Worm (Caenorhabditis elegans) whole organism, L4 larva: ENCODE measurements around the gene sra-4.

Experiments
- R02D3.7 ChIP-seq: fragments of 150-350 bp; sonication (generic microtip); optimal IDR thresholded peaks from 3 replicates; lab custom pipeline; 2014; ENCODE audit warnings: missing biosample characterization, missing genetic modification characterization
- ZK546.5 ChIP-seq, 2 experiments: sonication (generic microtip); optimal IDR thresholded peaks; 2 replicates each; lab custom pipeline; 2017; ENCODE audit warnings: missing biosample characterization in 2 of 2, missing genetic modification characterization in 2 of 2
- aly-2 ChIP-seq: sonication (generic microtip); optimal IDR thresholded peaks from 2 replicates; lab custom pipeline; 2018; ENCODE audit warnings: missing biosample characterization, missing genetic modification characterization
- ama-1 ChIP-seq: fragments of 150-350 bp; optimal IDR thresholded peaks from 2 replicates; lab custom pipeline; 2014; ENCODE audit warnings: inconsistent platforms, mixed read lengths
- ceh-62 ChIP-seq: sonication (generic microtip); optimal IDR thresholded peaks from 2 replicates; lab custom pipeline; 2017; ENCODE audit warnings: missing biosample characterization, missing genetic modification characterization
- cey-2 ChIP-seq: sonication (generic microtip); optimal IDR thresholded peaks from 3 replicates; lab custom pipeline; 2017; ENCODE audit warnings: missing genetic modification characterization, mild to moderate bottlenecking, missing compliant biosample characterization, antibody characterized with exemption, borderline replicate concordance; ENCODE audit not compliant: insufficient read depth
- mdl-1 ChIP-seq, 2 experiments: fragments of 150-350 bp in 1 of 2; sonication (generic microtip) in 1 of 2; optimal IDR thresholded peaks; 2 replicates each; lab custom pipeline; 2014 to 2017; ENCODE audit warnings: missing biosample characterization in 2 of 2, missing genetic modification characterization in 2 of 2
- mes-2 ChIP-seq: sonication (generic microtip); optimal IDR thresholded peaks from 2 replicates; lab custom pipeline; 2016; ENCODE audit warnings: missing genotype, mild to moderate bottlenecking, missing genetic modification characterization, missing compliant biosample characterization; ENCODE audit not compliant: poor library complexity, severe bottlenecking

ce11 chrII:9553179-9553578, 10.5 kb upstream of the sra-4 start, which contains the start of gene F35H8.1:
- TF ChIP-seq R02D3.7 (tag; lab: Kevin White, UChicago) = no peak
- TF ChIP-seq cey-2 = no peak
- TF ChIP-seq ceh-62 = no peak
- no peak for TF ChIP-seq ama-1 (lab: Kevin White, UChicago)
- no peak for TF ChIP-seq ZK546.5 (tag; optimal IDR thresholded peaks at IDR 0.05; lab: Kevin White, UChicago)
- no peak for TF ChIP-seq mes-2 (tag; lab: Kevin White, UChicago)
- TF ChIP-seq mdl-1 (tag; optimal IDR thresholded peaks at IDR 0.05; lab: Kevin White, UChicago) = no peak
- TF ChIP-seq aly-2 (tag; lab: Kevin White, UChicago) = no peak
